Worm (Caenorhabditis elegans) whole organism, L2 larva: Measurements from ENCODE around the gene ZC15.3.

Experiments
- aly-2 ChIP-seq: fragments of 150-350 bp; optimal IDR thresholded peaks from 2 replicates; lab custom pipeline; 2014; ENCODE audit warnings: missing biosample characterization, missing genetic modification characterization
- ama-1 ChIP-seq: fragments of 150-350 bp; optimal IDR thresholded peaks from 2 replicates; lab custom pipeline; 2018; ENCODE audit warnings: inconsistent platforms
- dmd-4 ChIP-seq: sonication (generic microtip); optimal IDR thresholded peaks from 2 replicates; lab custom pipeline; 2017; ENCODE audit warnings: missing biosample characterization, missing genetic modification characterization
- lin-39 ChIP-seq: fragments of 150-350 bp; optimal IDR thresholded peaks from 2 replicates; lab custom pipeline; 2014; ENCODE audit warnings: missing biosample characterization, missing genetic modification reagents, missing genetic modification characterization
- nhr-10 ChIP-seq: sonication (generic microtip); optimal IDR thresholded peaks from 2 replicates; lab custom pipeline; 2017; ENCODE audit warnings: missing biosample characterization, missing genetic modification characterization
- nhr-21 ChIP-seq: fragments of 150-350 bp; optimal IDR thresholded peaks from 2 replicates; lab custom pipeline; 2014; ENCODE audit warnings: missing biosample characterization, missing genetic modification characterization
- nhr-23 ChIP-seq: fragments of 150-350 bp; optimal IDR thresholded peaks from 2 replicates; lab custom pipeline; 2014; ENCODE audit warnings: missing biosample characterization, missing genetic modification reagents, missing genetic modification characterization
- skn-1 ChIP-seq: sonication (generic microtip); optimal IDR thresholded peaks from 2 replicates; lab custom pipeline; 2017; ENCODE audit warnings: missing biosample characterization, missing genetic modification characterization
- ztf-4 ChIP-seq: fragments of 150-350 bp; optimal IDR thresholded peaks from 2 replicates; lab custom pipeline; 2014; ENCODE audit warnings: missing biosample characterization, missing genetic modification characterization

DNA sequence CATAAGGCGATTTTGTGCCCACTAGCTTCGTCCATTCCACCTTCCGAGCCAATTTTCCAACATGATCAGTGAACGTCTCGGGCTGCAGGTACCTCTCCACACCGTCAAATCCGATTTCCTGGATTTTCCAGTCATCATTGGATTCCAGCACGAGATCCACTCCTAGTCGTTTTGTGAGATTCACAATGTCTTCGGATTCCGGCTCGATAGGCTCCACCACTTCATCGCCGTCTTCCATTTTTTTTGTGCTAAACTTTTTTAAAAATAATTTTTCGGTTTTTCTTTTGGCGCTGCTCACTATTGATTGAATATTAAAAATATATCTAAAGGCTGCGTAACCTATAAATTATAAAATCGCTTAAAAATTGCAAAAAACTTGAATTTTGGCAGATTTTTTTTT is 36.4 kb upstream of the ZC15.3 start, which contains the start of gene mdt-17:
- TF ChIP-seq skn-1 (tag; lab: Kevin White, UChicago) (no peak), ztf-4 (no peak), nhr-21 (no peak), dmd-4 (tag; lab: Kevin White, UChicago) (no peak), lin-39 (tag; lab: Kevin White, UChicago) (no peak), nhr-23 (tag; lab: Kevin White, UChicago) (no peak), nhr-10 (no peak), aly-2 (no peak), ama-1 (no peak)
